Fruit fly (Drosophila melanogaster): ENCODE measurements around the gene Golgin104.
A peak's percentile ranks its signal among the peaks of the same experiment; 100 is the strongest.

Gene Golgin104

DNA sequence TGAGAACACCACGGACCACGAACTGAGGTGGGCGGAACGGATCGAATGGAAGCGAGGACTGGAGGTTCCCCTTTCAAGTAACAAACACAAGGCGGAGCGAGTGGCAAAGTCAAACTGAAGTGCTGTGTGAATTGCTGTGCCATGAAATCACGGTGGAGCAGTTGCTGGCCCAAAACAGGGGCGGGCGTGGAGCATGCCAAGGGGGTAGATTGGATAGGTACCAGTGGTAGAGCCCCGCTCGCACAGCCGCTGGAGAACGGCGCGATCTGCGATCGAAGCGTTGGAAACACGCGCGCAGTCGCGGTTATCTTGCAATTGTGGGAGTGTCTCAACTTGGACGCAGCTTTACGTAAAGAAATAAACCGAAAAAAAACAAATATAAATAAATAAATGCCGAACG lies 24.0 kb downstream of the Golgin104 start, which contains the start of gene CG13038 (continued):
- TF ChIP-seq unpg (GFP tag; optimal IDR thresholded peaks at IDR 0.05) (no peak), CG14710 (tag; optimal IDR thresholded peaks at IDR 0.05) (no peak), corto (GFP tag; optimal IDR thresholded peaks at IDR 0.05) (no peak), Mrtf (GFP tag; IDR thresholded peaks at IDR 0.05) (0 out of 3 replicates have a peak, but pooled peaks have one; percentile 29), NFAT (GFP tag; IDR thresholded peaks at IDR 0.05) (peak; percentile 39; the same call in 1 of the 2 replicates), ase (GFP tag; IDR thresholded peaks at IDR 0.05) (0 out of 3 replicates have a peak, but pooled peaks have one; percentile 18), CG11085 (GFP tag; IDR thresholded peaks at IDR 0.05) (0 out of 2 replicates have a peak, but pooled peaks have one; percentile 35), CG11696 (GFP tag; IDR thresholded peaks at IDR 0.05) (no peak), CG7786 (GFP tag; optimal IDR thresholded peaks at IDR 0.05) (no peak), grn (GFP tag; optimal IDR thresholded peaks at IDR 0.05) (no peak), ems (GFP tag; optimal IDR thresholded peaks at IDR 0.05) (no peak), lmd (GFP tag; IDR thresholded peaks at IDR 0.05) (peak; percentile 13; the same call in 1 of the 2 replicates), sd (tag; optimal IDR thresholded peaks at IDR 0.05) (peak; percentile 26), Rfx (GFP tag; IDR thresholded peaks at IDR 0.05) (peak; percentile 48; the same call in 1 of the 2 replicates), CG14860 (GFP tag; IDR thresholded peaks at IDR 0.05; ENCODE audit: partially characterized antibody) (no peak)

DNA sequence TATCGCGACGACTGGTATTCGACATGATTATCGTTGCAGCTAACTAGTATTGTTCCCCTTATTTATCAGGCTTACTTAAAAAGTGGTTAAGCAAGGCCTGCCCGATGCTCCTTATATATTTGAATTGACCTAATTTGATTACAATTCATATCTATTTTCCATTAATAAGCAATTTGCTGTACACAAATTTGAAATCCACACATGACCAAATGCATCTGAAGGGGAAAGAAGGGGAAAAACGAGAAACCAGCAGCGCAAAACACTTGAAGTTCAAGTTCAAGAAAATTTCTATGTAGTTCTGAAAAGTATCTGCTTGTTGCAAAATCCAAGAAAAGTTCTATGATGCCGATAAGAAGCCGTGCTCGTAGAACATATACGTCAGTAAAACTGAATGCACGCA lies 25.1 kb downstream of the Golgin104 start, which contains the start of the genes CG13040 and CG13039:
Gene CG13040, minus strand, starts transcription at position 101 of the 400 bp plus-strand sequence.
Gene CG13039, minus strand, starts transcription at position 106 of the 400 bp plus-strand sequence.
- TF ChIP-seq CG17186 (GFP tag; optimal IDR thresholded peaks at IDR 0.05) (no peak), CG34376 (GFP tag; optimal IDR thresholded peaks at IDR 0.05) (no peak), CG14014 (GFP tag; IDR thresholded peaks at IDR 0.05) (no peak), Spps (tag; optimal IDR thresholded peaks at IDR 0.05) (no peak), CG9727 (GFP tag; optimal IDR thresholded peaks at IDR 0.05) (no peak), gro (GFP tag; optimal IDR thresholded peaks at IDR 0.05) (no peak), Xrp1 (GFP tag; IDR thresholded peaks at IDR 0.05) (no peak), CG31365 (tag; optimal IDR thresholded peaks at IDR 0.05) (no peak), CG15011 (GFP tag; optimal IDR thresholded peaks at IDR 0.05) (no peak), sim (GFP tag; IDR thresholded peaks at IDR 0.05) (no peak), CG3838 (GFP tag; optimal IDR thresholded peaks at IDR 0.05) (no peak)

DNA sequence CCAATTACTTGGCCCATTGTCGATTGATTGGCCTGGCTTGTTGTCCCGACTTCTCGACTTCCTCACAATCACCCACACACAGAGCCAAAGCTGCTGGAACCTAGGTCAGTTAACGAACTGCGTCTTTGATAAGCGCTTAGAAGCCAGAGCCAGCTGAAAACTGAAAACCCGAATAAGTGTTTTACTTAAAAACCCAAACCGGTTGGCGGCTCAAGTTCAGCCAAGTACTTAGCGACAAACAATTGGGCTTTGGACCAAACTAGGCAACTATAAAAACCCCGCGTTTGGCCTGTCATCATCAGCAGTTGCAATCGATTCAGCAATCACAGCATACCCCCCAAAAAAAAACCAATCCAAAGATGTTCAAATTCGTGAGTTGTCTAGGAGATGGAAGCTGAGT lies 28.4 kb downstream of the Golgin104 start, which contains the start of gene CG13059:
Gene CG13059, plus strand, starts transcription at position 301 of the 400 bp plus-strand sequence.
- TF ChIP-seq Pdp1 (GFP tag; optimal IDR thresholded peaks at IDR 0.05) (no peak), CG15696 (tag; optimal IDR thresholded peaks at IDR 0.05) (no peak), CG4424 (GFP tag; optimal IDR thresholded peaks at IDR 0.05) (no peak), inv (GFP tag; IDR thresholded peaks at IDR 0.05; ENCODE audit: partially characterized antibody) (no peak), unpg (GFP tag; optimal IDR thresholded peaks at IDR 0.05) (no peak), CG32767 (GFP tag; IDR thresholded peaks at IDR 0.05) (no peak), caup (GFP tag; optimal IDR thresholded peaks at IDR 0.05; ENCODE audit: severe bottlenecking) (no peak), CG16779 (GFP tag; IDR thresholded peaks at IDR 0.05) (no peak), slbo (GFP tag; IDR thresholded peaks at IDR 0.05) (no peak), CG17385 (GFP tag; optimal IDR thresholded peaks at IDR 0.05) (no peak), CG9932 (GFP tag; IDR thresholded peaks at IDR 0.05) (no peak), zfh2 (GFP tag; optimal IDR thresholded peaks at IDR 0.05) (no peak)

DNA sequence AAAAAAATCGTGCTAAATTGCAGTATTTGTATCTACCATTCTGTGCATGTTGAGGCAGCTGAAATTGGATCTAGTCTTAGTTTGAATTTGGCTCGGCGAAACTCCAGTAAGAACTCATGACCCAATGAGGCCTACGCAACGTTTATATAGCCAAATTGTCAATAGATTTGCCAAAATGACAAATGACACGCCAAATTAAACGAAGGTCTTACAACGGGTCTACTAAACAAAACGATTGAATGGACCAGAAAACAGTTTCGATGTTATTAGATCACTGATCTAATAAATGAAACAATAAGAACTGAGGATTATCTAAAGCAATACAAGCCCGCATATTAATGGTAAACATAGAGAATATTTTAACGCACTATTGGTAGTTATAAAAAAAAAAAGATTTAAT lies 30.6 kb downstream of the Golgin104 start, which contains the start of gene CG42718:
Gene CG42718, minus strand, starts transcription at position 101 of the 400 bp plus-strand sequence.
- TF ChIP-seq CG7556 (GFP tag; optimal IDR thresholded peaks at IDR 0.05) (no peak), CG6272 (GFP tag; IDR thresholded peaks at IDR 0.05) (no peak), Doc2 (GFP tag; IDR thresholded peaks at IDR 0.05) (no peak), Hr51 (GFP tag; optimal IDR thresholded peaks at IDR 0.05) (no peak), CG5953 (GFP tag; IDR thresholded peaks at IDR 0.05) (no peak), Fer1 (GFP tag; optimal IDR thresholded peaks at IDR 0.05) (no peak), dati (GFP tag; IDR thresholded peaks at IDR 0.05) (no peak), Hmr (GFP tag; optimal IDR thresholded peaks at IDR 0.05) (no peak), dan (GFP tag; IDR thresholded peaks at IDR 0.05) (no peak), CG17328 (GFP tag; IDR thresholded peaks at IDR 0.05) (no peak), tin (GFP tag; optimal IDR thresholded peaks at IDR 0.05) (no peak), vnd (GFP tag; IDR thresholded peaks at IDR 0.05; ENCODE audit: partially characterized antibody) (no peak)
